Fruit fly (Drosophila melanogaster) whole organism, embryonic: ENCODE measurements around the gene scramb1.

ENCODE experiments used
- Adf1 ChIP-seq: fragments of 200-800 bp; sonication (Bioruptor generic); IDR thresholded peaks from 2 replicates; pipeline ENCODE4 v1.3.6; 2022; ENCODE audit warnings: missing biosample characterization, missing genetic modification characterization
- Bgb ChIP-seq: fragments of 200-800 bp; sonication (Bioruptor generic); IDR thresholded peaks from 2 replicates; pipeline ENCODE4 v1.3.6; 2022; ENCODE audit warnings: missing biosample characterization, missing genetic modification characterization; ENCODE audit not compliant: partially characterized antibody
- Blimp-1 ChIP-seq: fragments of 200-800 bp; sonication (Bioruptor generic); optimal IDR thresholded peaks from 3 replicates; lab custom pipeline; 2018; ENCODE audit warnings: missing biosample characterization, missing genetic modification characterization, mild to moderate bottlenecking, moderate library complexity, missing genetic modification reagents
- Bteb2 ChIP-seq: fragments of 200-800 bp; sonication (Bioruptor generic); optimal IDR thresholded peaks from 2 replicates; lab custom pipeline; 2016; ENCODE audit warnings: missing biosample characterization, missing genetic modification characterization
- CG11085 ChIP-seq: fragments of 200-800 bp; sonication (Bioruptor generic); IDR thresholded peaks from 2 replicates; pipeline ENCODE4 v1.3.6; 2022; ENCODE audit warnings: missing biosample characterization, missing genetic modification characterization
- CG11456 ChIP-seq: fragments of 200-800 bp; sonication (Bioruptor generic); IDR thresholded peaks from 3 replicates; pipeline ENCODE4 v1.3.6; 2022; ENCODE audit warnings: missing biosample characterization, missing genetic modification characterization
- CG11695 ChIP-seq: fragments of 200-800 bp; sonication (Bioruptor generic); IDR thresholded peaks from 3 replicates; pipeline ENCODE4 v1.3.6; 2022; ENCODE audit warnings: missing biosample characterization, missing genetic modification characterization
- CG13624 ChIP-seq: fragments of 200-800 bp; sonication (Bioruptor generic); optimal IDR thresholded peaks from 2 replicates; lab custom pipeline; 2016; ENCODE audit warnings: missing biosample characterization, missing genetic modification characterization
- CG14667 ChIP-seq: fragments of 200-800 bp; sonication (Bioruptor generic); IDR thresholded peaks from 2 replicates; pipeline ENCODE4 v1.3.6; 2022; ENCODE audit warnings: missing biosample characterization, missing genetic modification characterization
- CG17385 ChIP-seq: fragments of 200-800 bp; sonication (Bioruptor generic); optimal IDR thresholded peaks from 3 replicates; lab custom pipeline; 2018; ENCODE audit warnings: missing biosample characterization, mild to moderate bottlenecking, missing genetic modification characterization
- CG17568 ChIP-seq: fragments of 200-800 bp; sonication (Bioruptor generic); optimal IDR thresholded peaks from 2 replicates; lab custom pipeline; 2018; ENCODE audit warnings: missing biosample characterization, mild to moderate bottlenecking, missing genetic modification characterization, moderate library complexity
- CG17612 ChIP-seq: fragments of 200-800 bp; sonication (Bioruptor generic); IDR thresholded peaks from 2 replicates; pipeline ENCODE4 v1.3.6; 2022; ENCODE audit warnings: missing biosample characterization, missing genetic modification characterization
- CG18011 ChIP-seq: fragments of 200-800 bp; sonication (Bioruptor generic); optimal IDR thresholded peaks from 2 replicates; lab custom pipeline; 2017; ENCODE audit warnings: missing biosample characterization, missing genetic modification characterization, mild to moderate bottlenecking, moderate library complexity, missing genotype
- CG1832 ChIP-seq: fragments of 200-800 bp; sonication (Bioruptor generic); optimal IDR thresholded peaks from 2 replicates; lab custom pipeline; 2017; ENCODE audit warnings: missing biosample characterization, mild to moderate bottlenecking, missing genetic modification characterization, inconsistent platforms
- CG34224 ChIP-seq: fragments of 200-800 bp; sonication (Bioruptor generic); IDR thresholded peaks from 3 replicates; pipeline ENCODE4 v1.3.6; 2022; ENCODE audit warnings: missing biosample characterization, missing genetic modification characterization; ENCODE audit not compliant: partially characterized antibody
- CG3726 ChIP-seq: fragments of 200-800 bp; sonication (Bioruptor generic); IDR thresholded peaks from 3 replicates; pipeline ENCODE4, ENCODE4 v1.3.6; 2022; ENCODE audit warnings: missing biosample characterization, missing genetic modification characterization
- CG5245 ChIP-seq: fragments of 200-800 bp; sonication (Bioruptor generic); optimal IDR thresholded peaks from 3 replicates; lab custom pipeline; 2016; ENCODE audit warnings: missing biosample characterization, missing genetic modification characterization
- CG7357 ChIP-seq: fragments of 200-800 bp; sonication (Bioruptor generic); IDR thresholded peaks from 3 replicates; pipeline ENCODE4 v1.3.6; 2022; ENCODE audit warnings: missing biosample characterization, missing genetic modification characterization
- CG9932 ChIP-seq: fragments of 200-800 bp; sonication (Bioruptor generic); IDR thresholded peaks from 2 replicates; pipeline ENCODE4 v1.3.6; 2022; ENCODE audit warnings: missing biosample characterization, missing genetic modification characterization
- Dll ChIP-seq: fragments of 200-800 bp; sonication (Bioruptor generic); IDR thresholded peaks from 4 replicates; pipeline ENCODE4 v1.3.6; 2022; ENCODE audit warnings: missing biosample characterization, missing genetic modification characterization; ENCODE audit not compliant: partially characterized antibody
- Drgx ChIP-seq: fragments of 200-800 bp; sonication (Bioruptor generic); IDR thresholded peaks from 2 replicates; pipeline ENCODE4 v1.3.6; 2022; ENCODE audit warnings: missing biosample characterization, missing genetic modification characterization
- Ets65A ChIP-seq: fragments of 200-800 bp; sonication (Bioruptor generic); peaks from one replicate; lab custom pipeline; 2016; ENCODE audit warnings: missing biosample characterization, missing genetic modification characterization
- Fer3 ChIP-seq: fragments of 200-800 bp; sonication (Bioruptor generic); optimal IDR thresholded peaks from 2 replicates; lab custom pipeline; 2018; ENCODE audit warnings: missing biosample characterization, mild to moderate bottlenecking, missing genetic modification characterization, moderate library complexity
- GATAe ChIP-seq: fragments of 200-800 bp; sonication (Bioruptor generic); conservative IDR thresholded peaks from 2 replicates; pipeline ENCODE4 v1.3.6; 2022; ENCODE audit warnings: missing biosample characterization, missing genetic modification characterization
- HLHmδ ChIP-seq: fragments of 200-800 bp; sonication (Bioruptor generic); optimal IDR thresholded peaks from 2 replicates; lab custom pipeline; 2018; ENCODE audit warnings: missing biosample characterization, mild to moderate bottlenecking, missing genetic modification characterization, moderate library complexity
- HmgD ChIP-seq: fragments of 200-800 bp; sonication (Bioruptor generic); optimal IDR thresholded peaks from 3 replicates; lab custom pipeline; 2016; ENCODE audit warnings: missing biosample characterization, missing genetic modification characterization
- Mad ChIP-seq: fragments of 200-800 bp; sonication (Bioruptor generic); optimal IDR thresholded peaks from 2 replicates; lab custom pipeline; 2016; ENCODE audit warnings: missing biosample characterization, missing genetic modification characterization
- Med ChIP-seq: fragments of 200-800 bp; sonication (Bioruptor generic); peaks from one replicate; lab custom pipeline; 2016; ENCODE audit warnings: missing biosample characterization, missing genetic modification characterization, mild to moderate bottlenecking, inconsistent platforms, moderate library complexity
- Nf-YB ChIP-seq: fragments of 200-800 bp; sonication (Bioruptor generic); optimal IDR thresholded peaks from 3 replicates; lab custom pipeline; 2019; ENCODE audit warnings: missing biosample characterization, mild to moderate bottlenecking, missing genetic modification characterization, moderate library complexity
- Nf-YC ChIP-seq: fragments of 200-800 bp; optimal IDR thresholded peaks from 3 replicates; lab custom pipeline; 2019; ENCODE audit warnings: missing biosample characterization, mild to moderate bottlenecking, missing genetic modification characterization, moderate library complexity
- Pdp1 ChIP-seq, 2 experiments: fragments of 200-800 bp; sonication (Bioruptor generic); optimal IDR thresholded peaks; 3 replicates each; lab custom pipeline; 2016; ENCODE audit warnings: missing biosample characterization in 2 of 2, missing genetic modification characterization in 2 of 2, mild to moderate bottlenecking in 1 of 2, moderate library complexity in 1 of 2
- Rx ChIP-seq: fragments of 200-800 bp; sonication (Bioruptor generic); IDR thresholded peaks from 2 replicates; pipeline ENCODE4 v1.3.6; 2022; ENCODE audit warnings: missing biosample characterization, missing genetic modification characterization
- amos ChIP-seq: fragments of 200-800 bp; sonication (Bioruptor generic); IDR thresholded peaks from 2 replicates; pipeline ENCODE4 v1.3.6; 2022; ENCODE audit warnings: missing biosample characterization, missing genetic modification characterization; ENCODE audit not compliant: partially characterized antibody
- bigmax ChIP-seq: fragments of 200-800 bp; sonication (Bioruptor generic); optimal IDR thresholded peaks from 2 replicates; lab custom pipeline; 2018; ENCODE audit warnings: missing biosample characterization, mild to moderate bottlenecking, missing genetic modification characterization
- cg ChIP-seq: fragments of 200-800 bp; sonication (Bioruptor generic); optimal IDR thresholded peaks from 3 replicates; lab custom pipeline; 2019; ENCODE audit warnings: missing biosample characterization, mild to moderate bottlenecking, missing genetic modification characterization, moderate library complexity
- crol ChIP-seq: fragments of 200-800 bp; sonication (Bioruptor generic); IDR thresholded peaks from 2 replicates; pipeline ENCODE4 v1.3.6; 2022; ENCODE audit warnings: missing biosample characterization, missing genetic modification characterization
- dmrt11E ChIP-seq: fragments of 200-800 bp; sonication (Bioruptor generic); optimal IDR thresholded peaks from 3 replicates; lab custom pipeline; 2018; ENCODE audit warnings: missing biosample characterization, mild to moderate bottlenecking, missing genetic modification characterization, moderate library complexity
- grau ChIP-seq: fragments of 200-800 bp; optimal IDR thresholded peaks from 3 replicates; lab custom pipeline; 2019; ENCODE audit warnings: missing biosample characterization, mild to moderate bottlenecking, missing genetic modification characterization, moderate library complexity
- gro ChIP-seq: fragments of 200-800 bp; sonication (Bioruptor generic); optimal IDR thresholded peaks from 2 replicates; lab custom pipeline; 2016; ENCODE audit warnings: missing biosample characterization, missing genetic modification characterization
- gsb-n ChIP-seq: fragments of 200-800 bp; sonication (Bioruptor generic); optimal IDR thresholded peaks from 3 replicates; lab custom pipeline; 2018; ENCODE audit warnings: missing biosample characterization, mild to moderate bottlenecking, missing genetic modification characterization
- klu ChIP-seq: fragments of 200-800 bp; sonication (Bioruptor generic); IDR thresholded peaks from 2 replicates; pipeline ENCODE4 v1.3.6; 2022; ENCODE audit warnings: missing biosample characterization, missing genetic modification characterization
- phol ChIP-seq: fragments of 200-800 bp; sonication (Bioruptor generic); optimal IDR thresholded peaks from 3 replicates; lab custom pipeline; 2018; ENCODE audit warnings: missing biosample characterization, mild to moderate bottlenecking, missing genetic modification characterization, moderate library complexity
- pzg ChIP-seq: fragments of 200-800 bp; sonication (Bioruptor generic); optimal IDR thresholded peaks from 3 replicates; lab custom pipeline; 2018; ENCODE audit warnings: missing biosample characterization, mild to moderate bottlenecking, missing genetic modification characterization, moderate library complexity
- rib ChIP-seq: fragments of 200-800 bp; sonication (Bioruptor generic); IDR thresholded peaks from 2 replicates; pipeline ENCODE4 v1.3.6; 2022; ENCODE audit warnings: missing biosample characterization, missing genetic modification characterization
- sd ChIP-seq: fragments of 200-800 bp; sonication (Bioruptor generic); optimal IDR thresholded peaks from 3 replicates; lab custom pipeline; 2018; ENCODE audit warnings: missing biosample characterization, mild to moderate bottlenecking, missing genetic modification characterization, moderate library complexity
- sqz ChIP-seq: fragments of 200-800 bp; sonication (Bioruptor generic); optimal IDR thresholded peaks from 3 replicates; lab custom pipeline; 2018; ENCODE audit warnings: missing biosample characterization, mild to moderate bottlenecking, missing genetic modification characterization
- vvl ChIP-seq: fragments of 200-800 bp; sonication (Bioruptor generic); IDR thresholded peaks from 2 replicates; pipeline ENCODE4 v1.3.6; 2022; ENCODE audit warnings: missing biosample characterization, missing genetic modification characterization
- z ChIP-seq: fragments of 200-800 bp; sonication (Bioruptor generic); IDR thresholded peaks from 3 replicates; pipeline ENCODE4 v1.3.6; 2022; ENCODE audit warnings: missing biosample characterization, missing genetic modification characterization

Gene scramb1

DNA sequence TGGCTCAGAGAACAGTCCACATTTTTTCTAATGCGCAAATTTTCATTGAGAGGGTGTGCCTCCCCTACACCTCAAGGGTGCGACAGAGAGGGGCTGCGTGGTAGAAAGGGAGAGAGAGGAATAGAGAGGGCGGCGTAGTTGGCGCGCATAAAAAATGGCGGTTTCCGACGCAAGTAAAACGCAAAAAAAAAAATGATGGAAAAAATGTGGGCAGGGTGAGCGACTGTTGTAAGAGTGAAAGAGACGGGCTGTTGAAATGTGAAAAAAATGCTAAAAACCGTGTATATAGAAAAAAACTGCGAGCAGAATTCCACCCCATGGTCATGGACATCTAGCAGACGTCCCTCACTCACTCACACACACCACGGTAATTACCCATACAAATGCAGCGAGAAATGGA is 1.0 kb upstream of the scramb1 start (continued):
- TF ChIP-seq Adf1 (GFP tag; lab: Robert Waterston, UW): peak; percentile 76
- TF ChIP-seq CG17385 (GFP tag; lab: Kevin White, UChicago): no peak
- TF ChIP-seq CG17612 (GFP tag; lab: Robert Waterston, UW): no peak
- TF ChIP-seq CG17568 (GFP tag; lab: Kevin White, UChicago): no peak
- peak; percentile 59 for TF ChIP-seq cg (GFP tag; lab: Kevin White, UChicago)
- no peak for TF ChIP-seq CG5245
- TF ChIP-seq rib (GFP tag; lab: Robert Waterston, UW): peak; percentile 58; the same call in 1 of the 2 replicates
- no peak for TF ChIP-seq CG34224 (GFP tag; lab: Robert Waterston, UW)
- TF ChIP-seq CG18011 (GFP tag; lab: Kevin White, UChicago): no peak
- peak; percentile 18; the same call in 1 of the 2 replicates for TF ChIP-seq Bgb (GFP tag; lab: Robert Waterston, UW)
- peak; percentile 100 for TF ChIP-seq sqz
- no peak for TF ChIP-seq HLHmδ (GFP tag; lab: Kevin White, UChicago)
- TF ChIP-seq pzg (GFP tag; lab: Kevin White, UChicago): no peak
- no peak for TF ChIP-seq CG11695 (GFP tag; lab: Robert Waterston, UW)
- no peak for TF ChIP-seq CG14667 (GFP tag; lab: Robert Waterston, UW)
- TF ChIP-seq CG1832: peak; percentile 76
- peak; percentile 79 for TF ChIP-seq Nf-YC (tag; lab: Kevin White, UChicago)
- TF ChIP-seq gsb-n (tag; lab: Kevin White, UChicago): peak; percentile 34
- TF ChIP-seq z (GFP tag; lab: Robert Waterston, UW): peak; percentile 65
- TF ChIP-seq phol (tag; lab: Kevin White, UChicago): peak; percentile 50
- TF ChIP-seq Bteb2 (GFP tag; lab: Kevin White, UChicago): no peak
- TF ChIP-seq CG11085: 0 out of 2 replicates have a peak, but pooled peaks have one; percentile 14
- peak; percentile 76 for TF ChIP-seq CG13624 (GFP tag; lab: Kevin White, UChicago)
- TF ChIP-seq Nf-YB (GFP tag; lab: Kevin White, UChicago): peak; percentile 79
- 0 out of 2 replicates have a peak, but pooled peaks have one; percentile 13 for TF ChIP-seq Drgx (GFP tag; lab: Robert Waterston, UW)
- 0 out of 2 replicates have a peak, but pooled peaks have one; percentile 45 for TF ChIP-seq vvl (GFP tag; lab: Robert Waterston, UW)
- TF ChIP-seq crol: peak; percentile 43; the same call in 1 of the 2 replicates
- no peak for TF ChIP-seq CG7357 (GFP tag; lab: Robert Waterston, UW)
- TF ChIP-seq Ets65A (GFP tag; lab: Kevin White, UChicago): peak; percentile 94
- TF ChIP-seq bigmax (GFP tag; lab: Kevin White, UChicago): no peak
- no peak for TF ChIP-seq dmrt11E
- peak; percentile 5 for TF ChIP-seq gro (GFP tag; lab: Kevin White, UChicago)

dm6 chr3L:10224470-10225213 is 398 bp downstream of the scramb1 start:
- TF ChIP-seq Fer3 (tag; lab: Kevin White, UChicago) (no peak), Pdp1 (GFP tag; optimal IDR thresholded peaks at IDR 0.05; lab: Kevin White, UChicago) (peak in 1 of 2 experiments; percentile 19), CG11456 (GFP tag; lab: Robert Waterston, UW) (no peak), Rx (GFP tag; lab: Robert Waterston, UW) (no peak), Nf-YB (GFP tag; lab: Kevin White, UChicago) (no peak), HmgD (GFP tag; lab: Kevin White, UChicago) (no peak), sd (tag; lab: Kevin White, UChicago) (peak; percentile 64), Med (GFP tag; lab: Kevin White, UChicago) (peak; percentile 47), CG3726 (GFP tag; lab: Robert Waterston, UW) (no peak), klu (GFP tag; lab: Robert Waterston, UW) (no peak), CG9932 (GFP tag; lab: Robert Waterston, UW) (0 out of 2 replicates have a peak, but pooled peaks have one; percentile 17), dmrt11E (no peak), Dll (0 out of 4 replicates have a peak, but pooled peaks have one; percentile 40), amos (no peak), grau (tag; lab: Kevin White, UChicago) (no peak), phol (tag; lab: Kevin White, UChicago) (no peak), GATAe (GFP tag; lab: Robert Waterston, UW) (no peak), crol (peak; percentile 91), Mad (GFP tag; lab: Kevin White, UChicago) (no peak), Blimp-1 (GFP tag; lab: Kevin White, UChicago) (no peak)
